Fruit fly (Drosophila melanogaster) whole organism: ENCODE results near the gene Pex23.

Experiments used
- CG8478 ChIP-seq: fragments of >200 bp; optimal IDR thresholded peaks from 2 replicates; lab custom pipeline; 2018; ENCODE audit warnings: inconsistent platforms
- Dll ChIP-seq: fragments of >200 bp; optimal IDR thresholded peaks from 2 replicates; lab custom pipeline; 2017
- EcR ChIP-seq, 2 experiments: fragments of >200 bp; optimal IDR thresholded peaks; 2 replicates each; lab custom pipeline; 2017; ENCODE audit warnings: missing biosample characterization in 2 of 2, missing genetic modification characterization in 2 of 2, missing genetic modification reagents in 2 of 2
- pan ChIP-seq: fragments of >200 bp; optimal IDR thresholded peaks from 2 replicates; lab custom pipeline; 2017
- psq ChIP-seq: fragments of >200 bp; optimal IDR thresholded peaks from 2 replicates; lab custom pipeline; 2017
- usp ChIP-seq: fragments of >200 bp; optimal IDR thresholded peaks from 2 replicates; lab custom pipeline; 2017; ENCODE audit warnings: missing biosample characterization, missing genetic modification characterization, mixed read lengths

The Pex23 gene

dm6 chr3L:20302081-20302630 is at the start of gene Pex23:
Pex23 (minus strand) TSS chr3L:20302141.
- TF ChIP-seq psq (lab: Kevin White, UChicago) (no peak), pan (no peak), EcR (GFP tag; optimal IDR thresholded peaks at IDR 0.05; lab: Kevin White, UChicago) (no peak), usp (GFP tag; lab: Kevin White, UChicago) (no peak), Dll (lab: Kevin White, UChicago) (no peak), CG8478 (lab: Kevin White, UChicago) (no peak)

- TF ChIP-seq EcR (GFP tag; optimal IDR thresholded peaks at IDR 0.05; lab: Kevin White, UChicago) (peak in 1 of 2 experiments; percentile 85), CG8478 (lab: Kevin White, UChicago) (no peak), psq (lab: Kevin White, UChicago) (no peak)
Observed at dm6 chr3L:20349333-20349924, 47.5 kb upstream of the Pex23 start.

dm6 chr3L:20348581-20349093 is 46.7 kb upstream of the Pex23 start:
- no peak for TF ChIP-seq Dll (lab: Kevin White, UChicago)
- peak in 1 of 2 experiments; percentile 10 for TF ChIP-seq EcR (GFP tag; optimal IDR thresholded peaks at IDR 0.05; lab: Kevin White, UChicago)

dm6 chr3L:20347762-20348580 is 46.0 kb upstream of the Pex23 start, which contains the start of the genes Rbbp5 and eRF1:
Rbbp5 (minus strand) TSS chr3L:20347942.
eRF1 (plus strand) TSS chr3L:20348355.
- TF ChIP-seq pan (no peak), psq (lab: Kevin White, UChicago) (no peak), CG8478 (lab: Kevin White, UChicago) (no peak), EcR (GFP tag; optimal IDR thresholded peaks at IDR 0.05; lab: Kevin White, UChicago) (no peak), Dll (lab: Kevin White, UChicago) (no peak), usp (GFP tag; lab: Kevin White, UChicago) (no peak)

dm6 chr3L:20342334-20342733 is 40.4 kb upstream of the Pex23 start, which contains the start of gene Spn77Bc:
Spn77Bc (plus strand) TSS chr3L:20342634.
- TF ChIP-seq pan = no peak
- TF ChIP-seq CG8478 (lab: Kevin White, UChicago) = no peak
- no peak for TF ChIP-seq usp (GFP tag; lab: Kevin White, UChicago)
- TF ChIP-seq EcR (GFP tag; optimal IDR thresholded peaks at IDR 0.05; lab: Kevin White, UChicago) = no peak
- TF ChIP-seq psq (lab: Kevin White, UChicago) = no peak
- no peak for TF ChIP-seq Dll (lab: Kevin White, UChicago)

- TF ChIP-seq EcR (GFP tag; optimal IDR thresholded peaks at IDR 0.05; lab: Kevin White, UChicago) (no peak), CG8478 (lab: Kevin White, UChicago) (no peak), psq (lab: Kevin White, UChicago) (no peak), Dll (lab: Kevin White, UChicago) (no peak), pan (no peak), usp (GFP tag; lab: Kevin White, UChicago) (no peak)
Observed at dm6 chr3L:20320652-20321051, 18.7 kb upstream of the Pex23 start, which contains the start of gene Spn77Bb. Spn77Bb (plus strand) TSS chr3L:20320952.

dm6 chr3L:20320044-20320443 is 18.1 kb upstream of the Pex23 start:
- TF ChIP-seq CG8478 (lab: Kevin White, UChicago) (no peak), pan (no peak), psq (lab: Kevin White, UChicago) (no peak), Dll (lab: Kevin White, UChicago) (no peak), usp (GFP tag; lab: Kevin White, UChicago) (no peak), EcR (GFP tag; optimal IDR thresholded peaks at IDR 0.05; lab: Kevin White, UChicago) (no peak)

- TF ChIP-seq Dll (lab: Kevin White, UChicago) = no peak
- no peak for TF ChIP-seq psq (lab: Kevin White, UChicago)
- no peak for TF ChIP-seq usp (GFP tag; lab: Kevin White, UChicago)
- no peak for TF ChIP-seq CG8478 (lab: Kevin White, UChicago)
- TF ChIP-seq EcR (GFP tag; optimal IDR thresholded peaks at IDR 0.05; lab: Kevin White, UChicago) = no peak
- TF ChIP-seq pan = no peak
Observed at dm6 chr3L:20317751-20318150, 15.8 kb upstream of the Pex23 start.

dm6 chr3L:20316956-20317589 is 15.1 kb upstream of the Pex23 start, which contains the start of gene Spn77Ba:
Spn77Ba (plus strand) TSS chr3L:20317190.
- TF ChIP-seq Dll (lab: Kevin White, UChicago) = no peak
- TF ChIP-seq psq (lab: Kevin White, UChicago) = no peak
- TF ChIP-seq usp (GFP tag; lab: Kevin White, UChicago) = no peak
- TF ChIP-seq EcR (GFP tag; optimal IDR thresholded peaks at IDR 0.05; lab: Kevin White, UChicago) = no peak
- TF ChIP-seq CG8478 (lab: Kevin White, UChicago) = no peak
- TF ChIP-seq pan = no peak

- no peak for TF ChIP-seq usp (GFP tag; lab: Kevin White, UChicago)
- no peak for TF ChIP-seq EcR (GFP tag; optimal IDR thresholded peaks at IDR 0.05; lab: Kevin White, UChicago)
- TF ChIP-seq pan = no peak
- TF ChIP-seq Dll (lab: Kevin White, UChicago) = no peak
- TF ChIP-seq psq (lab: Kevin White, UChicago) = no peak
- TF ChIP-seq CG8478 (lab: Kevin White, UChicago) = no peak
Observed at dm6 chr3L:20313469-20313868, 11.5 kb upstream of the Pex23 start, which contains the start of gene alphaSnap. alphaSnap (plus strand) TSS chr3L:20313632.
